Worm (Caenorhabditis elegans): ENCODE data around the gene ndub-2.

- TF ChIP-seq W03F9.2 (tag; optimal IDR thresholded peaks at IDR 0.05) (no peak), dao-5 (tag; optimal IDR thresholded peaks at IDR 0.05) (no peak)
These were observed 34.7 kb upstream of the ndub-2 start for ce11 chrII:8961450-8961849.

Measured in whole organism, L4/young adult.